Worm (Caenorhabditis elegans) whole organism, L4 larva: ENCODE results near the gene lgc-48.

ENCODE experiments used
- madf-9 ChIP-seq: fragments of 200-800 bp; sonication (Bioruptor generic); conservative IDR thresholded peaks from 2 replicates; pipeline ENCODE4 v1.3.6; 2022; ENCODE audit warnings: missing genetic modification reagents, missing genetic modification characterization, missing compliant biosample characterization
- nhr-77 ChIP-seq: fragments of 150-350 bp; optimal IDR thresholded peaks from 2 replicates; lab custom pipeline; 2014; ENCODE audit warnings: missing biosample characterization, missing genetic modification characterization
- snpc-1.2 ChIP-seq: fragments of 200-800 bp; sonication (Bioruptor generic); IDR thresholded peaks from 2 replicates; pipeline ENCODE4 v1.3.6; 2022; ENCODE audit warnings: missing genetic modification reagents, missing genetic modification characterization, missing compliant biosample characterization
- unc-62 ChIP-seq, 3 experiments: fragments of 150-350 bp in 1 of 3; sonication (generic microtip); optimal IDR thresholded peaks in 2 of 3; peaks in 1 of 3; 1 replicate in 1 of 3; 2 replicates in 2 of 3; lab custom pipeline; 2014 to 2017; ENCODE audit warnings: missing biosample characterization in 3 of 3, missing genetic modification characterization in 3 of 3, missing genetic modification reagents in 3 of 3, missing genotype in 1 of 3
- zip-11 ChIP-seq: fragments of 200-800 bp; sonication (Bioruptor generic); IDR thresholded peaks from 2 replicates; pipeline ENCODE4 v1.3.6; 2022; ENCODE audit warnings: missing genetic modification characterization, missing compliant biosample characterization

DNA sequence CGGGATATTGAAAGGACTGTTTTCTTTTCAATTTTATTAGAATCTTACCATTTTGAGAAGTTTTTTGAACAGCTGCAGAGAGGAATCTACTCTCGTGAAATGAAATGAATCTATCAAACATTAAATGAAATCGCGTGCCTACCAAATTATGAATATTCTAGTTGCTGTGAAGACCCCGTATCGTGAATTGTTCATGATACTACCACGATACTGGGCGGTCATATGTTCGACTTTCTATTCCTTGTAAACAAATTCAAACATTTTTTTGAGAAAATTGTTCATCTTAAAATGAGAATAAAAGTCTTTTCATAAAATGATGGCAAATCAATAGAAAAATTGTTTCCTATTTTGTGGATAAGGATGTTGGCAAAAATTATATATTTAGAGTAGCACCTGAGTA lies 45.8 kb downstream of the lgc-48 start, which contains the start of gene gcy-34:
- no peak for TF ChIP-seq nhr-77 (tag; lab: Kevin White, UChicago)
- TF ChIP-seq unc-62 (GFP tag; optimal IDR thresholded peaks at IDR 0.05 in 1 of 2; lab: Kevin White, UChicago) = no peak
- no peak for TF ChIP-seq unc-62 (tag; optimal IDR thresholded peaks at IDR 0.05; lab: Kevin White, UChicago)
- TF ChIP-seq snpc-1.2 (GFP tag; lab: Robert Waterston, UW) = no peak
- TF ChIP-seq madf-9 (GFP tag; lab: Robert Waterston, UW) = no peak
- TF ChIP-seq zip-11 (GFP tag; lab: Robert Waterston, UW) = no peak
